Worm (Caenorhabditis elegans) whole organism, midembryonic: ENCODE data around the gene K01B6.3.

Experiments
- T22C8.4 ChIP-seq: fragments of 200-800 bp; sonication (Bioruptor generic); IDR thresholded peaks from 2 replicates; pipeline ENCODE4 v1.3.6; 2022; ENCODE audit warnings: missing genetic modification characterization, missing compliant biosample characterization
- cog-1 ChIP-seq: sonication (generic microtip); optimal IDR thresholded peaks from 2 replicates; lab custom pipeline; 2016; ENCODE audit warnings: missing genetic modification characterization, missing compliant biosample characterization
- flt-1 ChIP-seq: fragments of 200-800 bp; sonication (Bioruptor generic); IDR thresholded peaks from 2 replicates; pipeline ENCODE4 v1.3.6; 2022; ENCODE audit warnings: missing genetic modification characterization, missing compliant biosample characterization
- klf-2 ChIP-seq: fragments of 200-800 bp; sonication (Bioruptor generic); conservative IDR thresholded peaks from 2 replicates; pipeline ENCODE4 v1.3.6; 2022; ENCODE audit warnings: missing genetic modification reagents, missing genetic modification characterization, missing compliant biosample characterization
- med-1 ChIP-seq: sonication (generic microtip); optimal IDR thresholded peaks from 2 replicates; lab custom pipeline; 2017; ENCODE audit warnings: missing genetic modification characterization, mild to moderate bottlenecking, missing compliant biosample characterization, antibody characterized with exemption, missing genetic modification reagents; ENCODE audit not compliant: insufficient read depth
- ref-1 ChIP-seq: fragments of 200-800 bp; sonication (Bioruptor generic); conservative IDR thresholded peaks from 2 replicates; pipeline ENCODE4 v1.3.6; 2022; ENCODE audit warnings: missing genetic modification reagents, missing genetic modification characterization, missing compliant biosample characterization
- tab-1 ChIP-seq: fragments of 200-800 bp; sonication (Bioruptor generic); IDR thresholded peaks from 2 replicates; pipeline ENCODE4 v1.3.6; 2022; ENCODE audit warnings: missing genetic modification characterization, missing compliant biosample characterization
- ztf-23 ChIP-seq: fragments of 200-800 bp; sonication (Bioruptor generic); IDR thresholded peaks from 2 replicates; pipeline ENCODE4 v1.3.6; 2022; ENCODE audit warnings: missing genetic modification reagents, missing genetic modification characterization, missing compliant biosample characterization
- ztf-29 ChIP-seq: fragments of 200-800 bp; sonication (Bioruptor generic); IDR thresholded peaks from 2 replicates; pipeline ENCODE4 v1.3.6; 2022; ENCODE audit warnings: missing genetic modification reagents, missing genetic modification characterization, missing compliant biosample characterization

K01B6.3 gene

DNA sequence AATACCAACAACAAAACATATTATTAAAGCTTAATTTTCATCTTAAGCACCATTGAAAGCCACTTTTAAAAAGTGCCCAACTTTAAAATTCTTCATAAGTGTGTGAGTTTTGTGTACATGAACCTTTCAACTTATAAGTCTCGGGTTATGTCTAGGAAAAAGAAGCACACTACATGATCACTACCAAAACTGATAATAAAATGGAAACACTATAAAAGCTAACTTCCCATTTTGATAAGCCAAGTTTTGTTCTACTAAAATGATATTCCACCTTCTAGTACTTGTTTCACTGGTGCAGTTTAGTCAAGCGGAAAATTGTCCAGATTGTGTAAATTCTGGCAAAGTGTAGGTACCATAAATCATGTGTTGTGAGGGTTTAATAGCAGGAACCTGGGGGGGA lies 14.5 kb downstream of the K01B6.3 start, which contains the start of gene C40H1.8:
TSS of gene C40H1.8 (plus strand) at position 242 of the 400 bp plus-strand sequence.
- TF ChIP-seq med-1 (GFP tag; lab: Kevin White, UChicago), result no peak
- TF ChIP-seq flt-1 (GFP tag; lab: Robert Waterston, UW), result no peak
- no peak for TF ChIP-seq ztf-23 (GFP tag; lab: Robert Waterston, UW)
- no peak for TF ChIP-seq tab-1 (GFP tag; lab: Robert Waterston, UW)
- no peak for TF ChIP-seq cog-1 (tag; lab: Kevin White, UChicago)
- TF ChIP-seq T22C8.4, result no peak
- no peak for TF ChIP-seq ref-1 (GFP tag; lab: Robert Waterston, UW)
- no peak for TF ChIP-seq ztf-29 (GFP tag; lab: Robert Waterston, UW)
- no peak for TF ChIP-seq klf-2 (GFP tag; lab: Robert Waterston, UW)

- no peak for TF ChIP-seq cog-1 (tag; lab: Kevin White, UChicago)
- no peak for TF ChIP-seq med-1 (GFP tag; lab: Kevin White, UChicago)
- TF ChIP-seq ref-1 (GFP tag; lab: Robert Waterston, UW), result no peak
- no peak for TF ChIP-seq T22C8.4
- no peak for TF ChIP-seq klf-2 (GFP tag; lab: Robert Waterston, UW)
- TF ChIP-seq ztf-29 (GFP tag; lab: Robert Waterston, UW), result no peak
- TF ChIP-seq ztf-23 (GFP tag; lab: Robert Waterston, UW), result no peak
- TF ChIP-seq flt-1 (GFP tag; lab: Robert Waterston, UW), result no peak
- no peak for TF ChIP-seq tab-1 (GFP tag; lab: Robert Waterston, UW)
These were observed 15.2 kb downstream of the K01B6.3 start for ce11 chrIII:9315180-9315579.

ce11 chrIII:9317601-9318000 lies 17.6 kb downstream of the K01B6.3 start:
- TF ChIP-seq ztf-29 (GFP tag; lab: Robert Waterston, UW) (no peak), ref-1 (GFP tag; lab: Robert Waterston, UW) (no peak), cog-1 (tag; lab: Kevin White, UChicago) (no peak), tab-1 (GFP tag; lab: Robert Waterston, UW) (no peak), klf-2 (GFP tag; lab: Robert Waterston, UW) (no peak), flt-1 (GFP tag; lab: Robert Waterston, UW) (no peak), T22C8.4 (no peak), med-1 (GFP tag; lab: Kevin White, UChicago) (no peak), ztf-23 (GFP tag; lab: Robert Waterston, UW) (no peak)

ce11 chrIII:9319641-9320040 lies 19.6 kb downstream of the K01B6.3 start, which contains the start of gene C40H1.9:
TSS of gene C40H1.9 (plus strand) at chrIII:9319941.
- TF ChIP-seq ztf-23 (GFP tag; lab: Robert Waterston, UW) (no peak), ref-1 (GFP tag; lab: Robert Waterston, UW) (no peak), med-1 (GFP tag; lab: Kevin White, UChicago) (no peak), flt-1 (GFP tag; lab: Robert Waterston, UW) (no peak), ztf-29 (GFP tag; lab: Robert Waterston, UW) (no peak), T22C8.4 (no peak), tab-1 (GFP tag; lab: Robert Waterston, UW) (no peak), cog-1 (tag; lab: Kevin White, UChicago) (no peak), klf-2 (GFP tag; lab: Robert Waterston, UW) (no peak)

DNA sequence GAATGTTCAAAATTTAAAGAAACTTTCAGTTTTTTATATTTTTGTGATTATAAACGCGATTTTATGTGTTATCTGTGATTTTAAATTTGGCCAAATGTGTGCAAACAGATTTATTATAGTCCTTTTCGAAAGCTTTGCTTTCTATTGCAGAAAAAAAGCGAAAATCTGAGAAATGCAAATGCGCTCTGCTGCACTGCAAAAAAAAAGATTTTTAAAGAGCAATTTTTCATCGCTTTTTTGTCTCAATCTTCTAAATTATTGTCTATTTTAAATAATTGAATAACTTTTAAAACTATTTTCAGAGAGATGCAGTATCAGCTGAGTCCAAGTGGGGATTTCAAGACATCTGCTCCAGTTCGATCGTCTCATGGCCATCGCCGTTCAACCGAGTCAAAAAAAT lies 22.0 kb downstream of the K01B6.3 start, which contains the start of gene cpb-1:
TSS of gene cpb-1 (plus strand) at position 301 of the 400 bp plus-strand sequence.
- TF ChIP-seq ztf-23 (GFP tag; lab: Robert Waterston, UW) (no peak), flt-1 (GFP tag; lab: Robert Waterston, UW) (no peak), tab-1 (GFP tag; lab: Robert Waterston, UW) (no peak), ref-1 (GFP tag; lab: Robert Waterston, UW) (no peak), klf-2 (GFP tag; lab: Robert Waterston, UW) (no peak), cog-1 (tag; lab: Kevin White, UChicago) (no peak), med-1 (GFP tag; lab: Kevin White, UChicago) (no peak), ztf-29 (GFP tag; lab: Robert Waterston, UW) (no peak), T22C8.4 (no peak)

- TF ChIP-seq klf-2 (GFP tag; lab: Robert Waterston, UW), result no peak
- TF ChIP-seq ztf-23 (GFP tag; lab: Robert Waterston, UW), result no peak
- no peak for TF ChIP-seq ztf-29 (GFP tag; lab: Robert Waterston, UW)
- no peak for TF ChIP-seq cog-1 (tag; lab: Kevin White, UChicago)
- TF ChIP-seq tab-1 (GFP tag; lab: Robert Waterston, UW), result no peak
- TF ChIP-seq T22C8.4, result no peak
- TF ChIP-seq flt-1 (GFP tag; lab: Robert Waterston, UW), result no peak
- TF ChIP-seq ref-1 (GFP tag; lab: Robert Waterston, UW), result no peak
- TF ChIP-seq med-1 (GFP tag; lab: Kevin White, UChicago), result no peak
These were observed 24.7 kb downstream of the K01B6.3 start, which contains the start of gene C40H1.7 for ce11 chrIII:9324724-9325123. TSS of gene C40H1.7 (plus strand) at chrIII:9325024.

DNA sequence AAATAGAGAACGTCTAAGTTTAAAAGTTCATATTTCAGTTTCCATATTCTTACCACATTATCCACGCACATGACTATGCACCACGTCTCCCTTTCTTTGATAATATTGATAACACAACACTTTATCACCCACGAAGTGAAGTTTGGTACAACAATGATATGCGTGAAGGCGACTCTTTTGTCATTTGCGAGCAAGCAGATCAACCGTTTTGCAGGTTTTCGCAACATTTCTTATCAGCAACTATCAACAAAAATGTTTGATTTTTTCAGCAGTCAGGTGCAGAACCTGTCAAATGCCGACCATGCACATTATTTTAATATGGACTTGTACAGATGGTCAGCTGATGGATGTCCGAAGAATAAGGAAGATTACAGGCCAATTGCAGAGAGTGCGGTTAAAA lies 26.5 kb downstream of the K01B6.3 start:
- no peak for TF ChIP-seq ztf-23 (GFP tag; lab: Robert Waterston, UW)
- TF ChIP-seq ztf-29 (GFP tag; lab: Robert Waterston, UW), result no peak

- TF ChIP-seq ztf-29 (GFP tag; lab: Robert Waterston, UW) (no peak), cog-1 (tag; lab: Kevin White, UChicago) (no peak), tab-1 (GFP tag; lab: Robert Waterston, UW) (no peak), med-1 (GFP tag; lab: Kevin White, UChicago) (no peak), flt-1 (GFP tag; lab: Robert Waterston, UW) (no peak), klf-2 (GFP tag; lab: Robert Waterston, UW) (no peak), ref-1 (GFP tag; lab: Robert Waterston, UW) (no peak), T22C8.4 (no peak), ztf-23 (GFP tag; lab: Robert Waterston, UW) (no peak)
These were observed 27.9 kb downstream of the K01B6.3 start for ce11 chrIII:9327910-9328309.

ce11 chrIII:9328732-9329131 lies 28.7 kb downstream of the K01B6.3 start:
- no peak for TF ChIP-seq T22C8.4
- TF ChIP-seq ztf-23 (GFP tag; lab: Robert Waterston, UW), result no peak
- TF ChIP-seq flt-1 (GFP tag; lab: Robert Waterston, UW), result no peak
- TF ChIP-seq klf-2 (GFP tag; lab: Robert Waterston, UW), result no peak
- TF ChIP-seq cog-1 (tag; lab: Kevin White, UChicago), result no peak
- no peak for TF ChIP-seq ref-1 (GFP tag; lab: Robert Waterston, UW)
- no peak for TF ChIP-seq ztf-29 (GFP tag; lab: Robert Waterston, UW)
- no peak for TF ChIP-seq tab-1 (GFP tag; lab: Robert Waterston, UW)
- TF ChIP-seq med-1 (GFP tag; lab: Kevin White, UChicago), result no peak
